Worm (Caenorhabditis elegans) whole organism, L1 larva: ENCODE measurements around the gene sra-10.

Experiments used
- F16B12.6 ChIP-seq: fragments of 150-350 bp; optimal IDR thresholded peaks from 2 replicates; lab custom pipeline; 2014; ENCODE audit warnings: missing biosample characterization, missing genetic modification characterization
- aha-1 ChIP-seq: fragments of 150-350 bp; optimal IDR thresholded peaks from 2 replicates; lab custom pipeline; 2014; ENCODE audit warnings: missing biosample characterization, missing genetic modification characterization
- ceh-88 ChIP-seq: fragments of 200-800 bp; sonication (Bioruptor generic); IDR thresholded peaks from 2 replicates; pipeline ENCODE4 v1.3.6; 2022; ENCODE audit warnings: missing genetic modification characterization, missing compliant biosample characterization
- ceh-90 ChIP-seq: sonication (generic microtip); optimal IDR thresholded peaks from 2 replicates; lab custom pipeline; 2016; ENCODE audit warnings: missing genetic modification characterization, missing compliant biosample characterization
- ces-1 ChIP-seq: fragments of 150-350 bp; optimal IDR thresholded peaks from 2 replicates; lab custom pipeline; 2014; ENCODE audit warnings: missing biosample characterization, missing genetic modification reagents, missing genetic modification characterization
- dpl-1 ChIP-seq, 3 experiments: fragments of 150-350 bp in 2 of 3; sonication (generic microtip) in 1 of 3; optimal IDR thresholded peaks; 2 replicates each; lab custom pipeline; 2014 to 2017; ENCODE audit warnings: missing biosample characterization in 3 of 3, missing genetic modification characterization in 3 of 3, missing genetic modification reagents in 3 of 3
- efl-1 ChIP-seq, 4 experiments: fragments of 150-350 bp; optimal IDR thresholded peaks in 3 of 4; peaks in 1 of 4; 1 replicate in 1 of 4; 2 replicates in 3 of 4; lab custom pipeline; 2014; ENCODE audit warnings: missing biosample characterization in 2 of 4, missing genetic modification characterization in 2 of 4, missing genetic modification reagents in 2 of 4
- efl-3 ChIP-seq: fragments of 200-800 bp; sonication (Bioruptor generic); optimal IDR thresholded peaks from 2 replicates; lab custom pipeline; 2018; ENCODE audit warnings: mild to moderate bottlenecking, missing genetic modification characterization, missing compliant biosample characterization
- egl-13 ChIP-seq: sonication (generic microtip); optimal IDR thresholded peaks from 2 replicates; lab custom pipeline; 2016; ENCODE audit warnings: missing genotype, missing genetic modification reagents, missing genetic modification characterization, missing compliant biosample characterization
- elt-2 ChIP-seq: sonication (generic microtip); optimal IDR thresholded peaks from 2 replicates; lab custom pipeline; 2016; ENCODE audit warnings: missing genetic modification characterization, mild to moderate bottlenecking, inconsistent platforms, missing compliant biosample characterization, missing genetic modification reagents
- elt-3 ChIP-seq, 6 experiments: fragments of 150-350 bp in 1 of 6; sonication (generic microtip); optimal IDR thresholded peaks; 2 replicates each; lab custom pipeline; 2017 to 2018; ENCODE audit warnings: missing biosample characterization in 6 of 6, missing genetic modification characterization in 6 of 6, inconsistent platforms in 1 of 6
- grh-1 ChIP-seq: fragments of 200-800 bp; sonication (Bioruptor generic); IDR thresholded peaks from 2 replicates; pipeline ENCODE4 v1.3.6; 2022; ENCODE audit warnings: missing genetic modification reagents, missing genetic modification characterization, missing compliant biosample characterization
- hlh-17 ChIP-seq: fragments of 200-800 bp; sonication (Bioruptor generic); optimal IDR thresholded peaks from 2 replicates; lab custom pipeline; 2018; ENCODE audit warnings: missing genetic modification characterization, mild to moderate bottlenecking, missing compliant biosample characterization, moderate library complexity, borderline replicate concordance
- hlh-4 ChIP-seq: sonication (generic microtip); optimal IDR thresholded peaks from 2 replicates; lab custom pipeline; 2016; ENCODE audit warnings: mild to moderate bottlenecking, missing genetic modification characterization, missing compliant biosample characterization
- hpl-2 ChIP-seq: fragments of 150-350 bp; optimal IDR thresholded peaks from 2 replicates; lab custom pipeline; 2014; ENCODE audit warnings: missing biosample characterization, missing genetic modification reagents, missing genetic modification characterization
- irx-1 ChIP-seq: sonication (generic microtip); optimal IDR thresholded peaks from 2 replicates; lab custom pipeline; 2016; ENCODE audit warnings: missing genetic modification characterization, missing compliant biosample characterization
- lin-14 ChIP-seq: fragments of 200-800 bp; sonication (Bioruptor generic); optimal IDR thresholded peaks from 2 replicates; lab custom pipeline; 2018; ENCODE audit warnings: mild to moderate bottlenecking, missing genetic modification characterization, moderate library complexity, missing compliant biosample characterization
- lin-15B ChIP-seq: fragments of 150-350 bp; sonication (generic microtip); optimal IDR thresholded peaks from 3 replicates; lab custom pipeline; 2014; ENCODE audit warnings: missing biosample characterization, missing genetic modification characterization
- lin-35 ChIP-seq, 2 experiments: fragments of 150-350 bp; optimal IDR thresholded peaks; 2 replicates each; lab custom pipeline; 2014; ENCODE audit warnings: missing biosample characterization in 2 of 2, missing genetic modification characterization in 2 of 2, missing genetic modification reagents in 2 of 2
- lir-3 ChIP-seq: sonication (generic microtip); optimal IDR thresholded peaks from 2 replicates; lab custom pipeline; 2016; ENCODE audit warnings: mild to moderate bottlenecking, missing genetic modification characterization, moderate library complexity, missing compliant biosample characterization; ENCODE audit not compliant: poor library complexity
- lsy-2 ChIP-seq, 2 experiments: fragments of 150-350 bp; optimal IDR thresholded peaks; 2 replicates each; lab custom pipeline; 2014; ENCODE audit warnings: missing biosample characterization in 2 of 2, missing genetic modification characterization in 2 of 2
- mdl-1 ChIP-seq, 2 experiments: fragments of 150-350 bp; optimal IDR thresholded peaks; 2 replicates each; lab custom pipeline; 2014 to 2017; ENCODE audit warnings: missing biosample characterization in 2 of 2, missing genetic modification characterization in 2 of 2, inconsistent platforms in 1 of 2
- mep-1 ChIP-seq: fragments of 150-350 bp; optimal IDR thresholded peaks from 2 replicates; lab custom pipeline; 2014; ENCODE audit warnings: missing biosample characterization, missing genetic modification characterization
- nhr-20 ChIP-seq: sonication (generic microtip); optimal IDR thresholded peaks from 2 replicates; lab custom pipeline; 2016; ENCODE audit warnings: mild to moderate bottlenecking, missing genetic modification characterization, missing compliant biosample characterization
- nhr-71 ChIP-seq: sonication (generic microtip); optimal IDR thresholded peaks from 2 replicates; lab custom pipeline; 2016; ENCODE audit warnings: mild to moderate bottlenecking, missing genetic modification characterization, moderate library complexity, missing compliant biosample characterization
- nhr-85 ChIP-seq: sonication (generic microtip); peaks from one replicate; lab custom pipeline; 2016; ENCODE audit warnings: missing genetic modification characterization, inconsistent platforms, missing compliant biosample characterization
- nhr-90 ChIP-seq: sonication (generic microtip); optimal IDR thresholded peaks from 2 replicates; lab custom pipeline; 2016; ENCODE audit warnings: mild to moderate bottlenecking, missing genetic modification characterization, missing compliant biosample characterization; ENCODE audit not compliant: poor library complexity
- pag-3 ChIP-seq: sonication (generic microtip); optimal IDR thresholded peaks from 2 replicates; lab custom pipeline; 2017; ENCODE audit warnings: missing genetic modification characterization, mild to moderate bottlenecking, missing compliant biosample characterization, antibody characterized with exemption, borderline replicate concordance; ENCODE audit not compliant: insufficient read depth
- pax-3 ChIP-seq: fragments of 200-800 bp; sonication (Bioruptor generic); optimal IDR thresholded peaks from 2 replicates; lab custom pipeline; 2018; ENCODE audit warnings: mild to moderate bottlenecking, missing genetic modification characterization, moderate library complexity, missing compliant biosample characterization
- pqm-1 ChIP-seq: sonication (generic microtip); optimal IDR thresholded peaks from 3 replicates; lab custom pipeline; 2017; ENCODE audit warnings: missing biosample characterization, missing genetic modification characterization
- skn-1 ChIP-seq: fragments of 150-350 bp; optimal IDR thresholded peaks from 2 replicates; lab custom pipeline; 2014; ENCODE audit warnings: missing biosample characterization, missing genetic modification characterization
- snu-23 ChIP-seq: sonication (generic microtip); optimal IDR thresholded peaks from 2 replicates; lab custom pipeline; 2016; ENCODE audit warnings: missing genetic modification characterization, missing compliant biosample characterization
- sox-4 ChIP-seq: sonication (generic microtip); optimal IDR thresholded peaks from 2 replicates; lab custom pipeline; 2016; ENCODE audit warnings: missing genetic modification characterization, missing compliant biosample characterization
- zag-1 ChIP-seq: fragments of 150-350 bp; optimal IDR thresholded peaks from 2 replicates; lab custom pipeline; 2014; ENCODE audit warnings: missing biosample characterization, missing genetic modification characterization
- ztf-11 ChIP-seq, 2 experiments: sonication (generic microtip); optimal IDR thresholded peaks; 2 replicates each; lab custom pipeline; 2016 to 2017; ENCODE audit warnings: missing genetic modification characterization in 2 of 2, missing biosample characterization in 1 of 2, missing compliant biosample characterization in 1 of 2
- ztf-4 ChIP-seq: fragments of 150-350 bp; optimal IDR thresholded peaks from 2 replicates; lab custom pipeline; 2014; ENCODE audit warnings: missing biosample characterization, missing genetic modification characterization

sra-10 gene

DNA sequence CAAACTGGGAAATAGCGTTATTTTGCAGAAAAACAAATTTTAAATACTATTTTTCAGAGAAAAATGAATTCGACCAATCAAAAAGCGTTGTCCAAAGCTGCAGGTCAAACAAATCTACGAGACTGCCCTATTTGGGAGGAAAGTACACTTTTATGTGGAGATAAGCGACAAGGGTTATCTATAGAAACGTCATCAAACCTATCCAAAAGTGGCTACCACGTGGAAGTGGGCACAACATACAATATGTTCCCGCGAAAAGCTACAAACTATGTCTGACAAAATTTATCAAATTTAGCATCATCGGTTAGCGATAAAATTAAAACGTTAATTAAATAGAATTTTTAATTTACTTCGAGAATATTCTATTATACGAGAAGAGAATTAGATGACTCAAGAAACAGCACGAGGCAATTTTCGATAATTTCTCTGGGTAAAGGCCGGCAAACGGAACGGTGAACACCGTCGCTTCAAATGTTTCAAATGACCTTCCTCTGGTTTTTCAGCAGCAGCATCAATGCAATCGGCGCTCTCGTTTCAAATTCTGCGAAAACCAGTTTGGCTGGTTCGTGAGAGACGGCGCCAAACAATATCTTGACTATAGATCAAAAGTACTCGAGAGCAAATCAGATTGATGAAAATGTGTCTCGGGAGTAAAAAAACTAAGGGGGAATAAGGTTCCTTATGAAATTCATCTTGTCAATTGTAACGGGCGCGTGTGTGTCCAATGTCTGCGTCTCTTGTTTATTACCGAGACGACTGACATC, 33.0 kb downstream of the sra-10 start (continued):
- TF ChIP-seq lin-14 (GFP tag; lab: Kevin White, UChicago) (peak; percentile 34), pag-3 (tag; lab: Kevin White, UChicago) (no peak), ztf-4 (tag; lab: Kevin White, UChicago) (no peak), zag-1 (no peak), mdl-1 (tag; optimal IDR thresholded peaks at IDR 0.05; lab: Kevin White, UChicago) (peak in 1 of 2 experiments; percentile 12), hpl-2 (no peak), dpl-1 (GFP tag; optimal IDR thresholded peaks at IDR 0.05; lab: Kevin White, UChicago) (peak in 1 of 3 experiments; percentile 1), lsy-2 (tag; optimal IDR thresholded peaks at IDR 0.05; lab: Kevin White, UChicago) (no peak), aha-1 (tag; lab: Kevin White, UChicago) (no peak), pqm-1 (tag; lab: Kevin White, UChicago) (no peak), nhr-90 (tag; lab: Kevin White, UChicago) (no peak), grh-1 (GFP tag; lab: Robert Waterston, UW) (peak; percentile 62), hlh-17 (no peak), lin-35 (GFP tag; optimal IDR thresholded peaks at IDR 0.05; lab: Kevin White, UChicago) (peak in 1 of 2 experiments; percentile 36), egl-13 (tag; lab: Kevin White, UChicago) (no peak), ceh-90 (no peak), nhr-71 (tag; lab: Kevin White, UChicago) (peak; percentile 27), mep-1 (tag; lab: Kevin White, UChicago) (peak; percentile 32), irx-1 (no peak), efl-1 (optimal IDR thresholded peaks at IDR 0.05; lab: Kevin White, UChicago) (no peak), efl-1 (GFP tag; optimal IDR thresholded peaks at IDR 0.05 in 1 of 2; lab: Kevin White, UChicago) (peak in 1 of 2 experiments; percentile 57), pax-3 (tag; lab: Kevin White, UChicago) (no peak), skn-1 (tag; lab: Kevin White, UChicago) (peak; percentile 43), hlh-4 (tag; lab: Kevin White, UChicago) (no peak)

DNA sequence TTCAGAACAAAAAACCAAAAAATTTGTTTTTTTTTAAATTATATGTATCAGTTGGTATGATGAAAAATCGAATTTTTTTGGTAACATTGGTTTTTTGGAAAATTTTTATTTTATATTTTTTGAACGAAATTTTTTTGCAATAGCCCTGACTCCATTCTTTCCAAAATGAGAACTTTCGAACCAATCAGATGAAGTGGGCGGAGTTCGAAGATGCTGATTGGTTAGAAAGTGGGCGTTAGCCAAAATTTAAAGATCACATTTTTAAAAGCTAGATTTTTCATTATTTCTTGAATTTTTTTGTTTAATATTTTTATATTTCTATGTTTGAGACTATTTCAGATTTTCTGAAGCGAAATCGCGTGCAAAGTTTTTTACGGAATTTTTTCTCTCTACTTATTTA, 33.6 kb downstream of the sra-10 start:
- TF ChIP-seq ceh-88 (GFP tag; lab: Robert Waterston, UW) (no peak), nhr-85 (peak; percentile 22)
- TF ChIP-seq, all 84 proteins: peak for 1

DNA sequence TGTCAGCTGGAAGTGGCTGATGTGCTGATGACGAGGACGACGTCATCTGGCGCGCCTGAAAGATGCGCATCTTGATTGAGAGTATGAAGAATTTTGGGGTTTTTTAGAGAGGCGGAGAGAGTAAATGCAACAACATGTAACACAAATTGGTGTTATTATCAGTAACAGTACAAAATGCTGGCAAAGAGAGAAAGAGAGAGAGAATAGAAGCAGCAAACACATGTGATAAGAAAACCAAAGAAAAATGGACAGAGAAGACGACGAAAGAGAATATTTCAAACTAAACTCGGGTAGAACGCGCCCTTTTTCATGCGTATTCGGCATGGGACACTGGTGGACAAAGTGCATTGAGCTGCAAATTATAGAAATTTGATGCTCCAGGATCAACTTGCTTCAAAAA, 34.1 kb downstream of the sra-10 start, which contains the start of gene M106.3:
Gene M106.3, minus strand, starts transcription at position 70 of the 400 bp plus-strand sequence.
- TF ChIP-seq lin-35 (GFP tag; optimal IDR thresholded peaks at IDR 0.05; lab: Kevin White, UChicago): peak in 1 of 2 experiments; percentile 47
- TF ChIP-seq nhr-20: peak; percentile 30
- peak in 1 of 6 experiments; percentile 53 for TF ChIP-seq elt-3 (tag; optimal IDR thresholded peaks at IDR 0.05; lab: Kevin White, UChicago)
- TF ChIP-seq lir-3 (tag; lab: Kevin White, UChicago): no peak
- no peak for TF ChIP-seq ztf-11 (tag; optimal IDR thresholded peaks at IDR 0.05; lab: Kevin White, UChicago)
- peak; percentile 18 for TF ChIP-seq nhr-71 (tag; lab: Kevin White, UChicago)
- peak; percentile 37 for TF ChIP-seq elt-2 (tag; lab: Kevin White, UChicago)

DNA sequence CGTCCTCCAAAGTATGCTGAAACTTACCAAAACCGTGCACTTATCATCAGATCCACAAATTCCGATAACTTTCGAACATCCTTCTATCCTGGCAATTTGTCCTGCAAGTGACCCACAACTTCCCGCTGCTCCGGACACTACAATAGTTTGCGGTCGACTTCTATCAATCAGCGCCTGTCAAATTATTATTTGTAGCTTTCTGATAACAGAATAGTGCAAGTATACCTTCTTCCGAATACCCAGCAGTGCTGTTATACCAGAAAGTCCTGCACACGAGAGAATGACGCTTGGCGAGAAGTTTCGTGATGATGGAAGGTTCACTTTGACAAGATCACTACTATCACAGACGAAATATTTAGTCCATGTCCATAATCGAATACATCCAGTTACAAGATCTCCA, 35.5 kb downstream of the sra-10 start:
- TF ChIP-seq efl-3: no peak
- no peak for TF ChIP-seq lin-14 (GFP tag; lab: Kevin White, UChicago)
- no peak for TF ChIP-seq snu-23 (GFP tag; lab: Kevin White, UChicago)
- no peak for TF ChIP-seq F16B12.6 (tag; lab: Kevin White, UChicago)
- TF ChIP-seq ces-1 (GFP tag; lab: Kevin White, UChicago): no peak
- TF ChIP-seq pag-3 (tag; lab: Kevin White, UChicago): no peak
- no peak for TF ChIP-seq lin-15B
- no peak for TF ChIP-seq sox-4 (tag; lab: Kevin White, UChicago)
- TF ChIP-seq hpl-2: no peak
